Worm (Caenorhabditis elegans): Measurements from ENCODE around the gene Y17G9B.4.
A peak's percentile ranks its signal among the peaks of the same experiment; 100 is the strongest.

The Y17G9B.4 gene

ce11 chrIV:4745422-4745821 lies 6.5 kb upstream of the Y17G9B.4 start, which contains the start of gene timm-17B.1 (continued):
- no peak for TF ChIP-seq zip-4 (GFP tag; optimal IDR thresholded peaks at IDR 0.05)
- peak; percentile 80 for TF ChIP-seq rnt-1 (tag; optimal IDR thresholded peaks at IDR 0.05)
- TF ChIP-seq efl-3 (GFP tag; optimal IDR thresholded peaks at IDR 0.05): no peak
- TF ChIP-seq ama-1 (optimal IDR thresholded peaks at IDR 0.05): no peak
- peak; percentile 76 for TF ChIP-seq nhr-90 (tag; optimal IDR thresholded peaks at IDR 0.05; ENCODE audit: poor library complexity)
- TF ChIP-seq nhr-237 (tag; optimal IDR thresholded peaks at IDR 0.05): no peak
- peak; percentile 79 for TF ChIP-seq nhr-85 (tag)
- TF ChIP-seq egl-13 (tag; optimal IDR thresholded peaks at IDR 0.05): peak; percentile 58
- no peak for TF ChIP-seq aha-1 (tag; optimal IDR thresholded peaks at IDR 0.05)
- TF ChIP-seq hpl-2 (GFP tag; optimal IDR thresholded peaks at IDR 0.05): peak; percentile 36
- TF ChIP-seq nhr-71 (tag; optimal IDR thresholded peaks at IDR 0.05): peak; percentile 84
- TF ChIP-seq hlh-17 (GFP tag; optimal IDR thresholded peaks at IDR 0.05; ENCODE audit: borderline replicate concordance): no peak
- peak; percentile 96 for TF ChIP-seq lsy-2 (tag; optimal IDR thresholded peaks at IDR 0.05)
- peak; percentile 11 for TF ChIP-seq fkh-8 (tag; optimal IDR thresholded peaks at IDR 0.05)
- TF ChIP-seq mef-2 (tag; optimal IDR thresholded peaks at IDR 0.05): no peak
- peak; percentile 73 to 81 (median 81) for TF ChIP-seq dpl-1 (GFP tag; optimal IDR thresholded peaks at IDR 0.05)
- peak; percentile 73 for TF ChIP-seq nhr-20 (tag; optimal IDR thresholded peaks at IDR 0.05)
- peak; percentile 44 for TF ChIP-seq sox-4 (tag; optimal IDR thresholded peaks at IDR 0.05)

ce11 chrIV:4747553-4747952 lies 4.4 kb upstream of the Y17G9B.4 start, which contains the start of gene tctn-1:
Gene tctn-1 (minus strand): TSS chrIV:4747832.
- TF ChIP-seq unc-62 (GFP tag; optimal IDR thresholded peaks at IDR 0.05) (no peak), mep-1 (tag; optimal IDR thresholded peaks at IDR 0.05) (no peak), unc-130 (tag; optimal IDR thresholded peaks at IDR 0.05) (peak; percentile 22), efl-1 (optimal IDR thresholded peaks at IDR 0.05) (no peak), efl-1 (GFP tag; optimal IDR thresholded peaks at IDR 0.05 in 1 of 2) (peak in 1 of 2 experiments; percentile 35), swsn-7 (tag; optimal IDR thresholded peaks at IDR 0.05) (peak; percentile 2), nhr-12 (tag; optimal IDR thresholded peaks at IDR 0.05) (no peak), nhr-20 (tag; optimal IDR thresholded peaks at IDR 0.05) (peak; percentile 20), blmp-1 (tag; optimal IDR thresholded peaks at IDR 0.05) (no peak), tbx-2 (tag; optimal IDR thresholded peaks at IDR 0.05) (no peak), rnt-1 (tag; optimal IDR thresholded peaks at IDR 0.05) (peak; percentile 63), lsy-2 (tag; optimal IDR thresholded peaks at IDR 0.05) (peak; percentile 43 to 51), nhr-71 (tag; optimal IDR thresholded peaks at IDR 0.05) (peak; percentile 50), nhr-85 (tag) (peak; percentile 55), sup-37 (GFP tag; optimal IDR thresholded peaks at IDR 0.05) (no peak)

- TF ChIP-seq dsc-1 (tag; optimal IDR thresholded peaks at IDR 0.05) (peak; percentile 21), egl-27 (tag; optimal IDR thresholded peaks at IDR 0.05) (no peak), sup-37 (GFP tag; optimal IDR thresholded peaks at IDR 0.05) (no peak), isw-1 (GFP tag; IDR thresholded peaks at IDR 0.05) (peak; percentile 38; the same call in 1 of the 2 replicates), pqm-1 (tag; optimal IDR thresholded peaks at IDR 0.05) (no peak), Y116A8C.19 (tag; optimal IDR thresholded peaks at IDR 0.05; ENCODE audit: borderline replicate concordance) (no peak), unc-30 (tag; optimal IDR thresholded peaks at IDR 0.05) (no peak), nhr-85 (tag) (peak; percentile 68), lir-3 (tag; optimal IDR thresholded peaks at IDR 0.05; ENCODE audit: poor library complexity) (no peak), F16B12.6 (tag; optimal IDR thresholded peaks at IDR 0.05) (no peak), ces-1 (GFP tag; optimal IDR thresholded peaks at IDR 0.05) (no peak), ceh-90 (tag; optimal IDR thresholded peaks at IDR 0.05) (no peak), ceh-88 (GFP tag; IDR thresholded peaks at IDR 0.05) (no peak), zip-4 (GFP tag; optimal IDR thresholded peaks at IDR 0.05) (no peak), fkh-10 (GFP tag; optimal IDR thresholded peaks at IDR 0.05) (no peak), fkh-8 (tag; optimal IDR thresholded peaks at IDR 0.05) (peak; percentile 71), aha-1 (tag; optimal IDR thresholded peaks at IDR 0.05) (no peak), mab-9 (GFP tag; IDR thresholded peaks at IDR 0.05) (no peak), elt-3 (tag; optimal IDR thresholded peaks at IDR 0.05) (peak in 2 of 6 experiments; percentile 12 to 38), C04F5.9 (tag; optimal IDR thresholded peaks at IDR 0.05) (no peak), nhr-77 (tag; optimal IDR thresholded peaks at IDR 0.05) (peak; percentile 5), nhr-90 (tag; optimal IDR thresholded peaks at IDR 0.05; ENCODE audit: poor library complexity) (peak; percentile 37), lin-15B (tag; optimal IDR thresholded peaks at IDR 0.05) (peak; percentile 35), mep-1 (tag; optimal IDR thresholded peaks at IDR 0.05) (peak; percentile 55), egl-13 (tag; optimal IDR thresholded peaks at IDR 0.05) (peak; percentile 6), C16A3.4 (tag; optimal IDR thresholded peaks at IDR 0.05) (peak; percentile 58), efl-1 (optimal IDR thresholded peaks at IDR 0.05) (peak; percentile 28 to 49), efl-1 (GFP tag; optimal IDR thresholded peaks at IDR 0.05 in 1 of 2) (peak; percentile 17 to 86), lin-13 (GFP tag; optimal IDR thresholded peaks at IDR 0.05) (peak; percentile 36)
Measured at ce11 chrIV:4748408-4749105, 3.4 kb upstream of the Y17G9B.4 start, which contains the start of gene cyc-2.1. Gene cyc-2.1 (minus strand): TSS chrIV:4749012.
